Fruit fly (Drosophila melanogaster) whole organism, embryonic: ENCODE data around the gene CG32625.

Experiments used
- CG13287 ChIP-seq: fragments of 200-800 bp; sonication (Bioruptor generic); IDR thresholded peaks from 2 replicates; pipeline ENCODE4 v1.3.6; 2022; ENCODE audit warnings: missing biosample characterization, missing genetic modification characterization; ENCODE audit not compliant: partially characterized antibody
- CG4328 ChIP-seq: fragments of 200-800 bp; sonication (Bioruptor generic); optimal IDR thresholded peaks from 3 replicates; lab custom pipeline; 2017; ENCODE audit warnings: missing biosample characterization, missing genetic modification reagents, missing genetic modification characterization
- CG9727 ChIP-seq: fragments of 200-800 bp; sonication (Bioruptor generic); optimal IDR thresholded peaks from 3 replicates; lab custom pipeline; 2017; ENCODE audit warnings: missing biosample characterization, mild to moderate bottlenecking, missing genetic modification characterization
- NC2β ChIP-seq: fragments of 200-800 bp; sonication (Bioruptor generic); optimal IDR thresholded peaks from 2 replicates; lab custom pipeline; 2016; ENCODE audit warnings: missing biosample characterization, missing genetic modification characterization
- Ssrp ChIP-seq: fragments of 200-800 bp; sonication (Bioruptor generic); optimal IDR thresholded peaks from 2 replicates; lab custom pipeline; 2018; ENCODE audit warnings: missing biosample characterization, mild to moderate bottlenecking, missing genetic modification characterization, moderate library complexity
- org-1 ChIP-seq: fragments of 200-800 bp; sonication (Bioruptor generic); optimal IDR thresholded peaks from 2 replicates; lab custom pipeline; 2017; ENCODE audit warnings: missing biosample characterization, missing genetic modification characterization
- so ChIP-seq: fragments of 200-800 bp; sonication (Bioruptor generic); IDR thresholded peaks from 3 replicates; pipeline ENCODE4 v1.3.6; 2022; ENCODE audit warnings: missing biosample characterization, missing genetic modification characterization

- no peak for TF ChIP-seq NC2β (GFP tag; lab: Kevin White, UChicago)
- TF ChIP-seq Ssrp (tag; lab: Kevin White, UChicago): no peak
- no peak for TF ChIP-seq so (GFP tag; lab: Robert Waterston, UW)
- no peak for TF ChIP-seq CG9727
- no peak for TF ChIP-seq CG13287 (GFP tag; lab: Robert Waterston, UW)
- no peak for TF ChIP-seq CG4328
- no peak for TF ChIP-seq org-1 (GFP tag; lab: Kevin White, UChicago)
Observed at dm6 chrX:13761762-13762371, 5.2 kb upstream of the CG32625 start.
